Worm (Caenorhabditis elegans) whole organism, L1 larva: ENCODE data around the gene pqn-42.
A peak's percentile ranks its signal among the peaks of the same experiment; 100 is the strongest.

Source experiments
- C04F5.9 ChIP-seq: sonication (generic microtip); optimal IDR thresholded peaks from 2 replicates; lab custom pipeline; 2016; ENCODE audit warnings: missing genetic modification characterization, missing compliant biosample characterization
- C34B4.2 ChIP-seq: sonication (generic microtip); optimal IDR thresholded peaks from 2 replicates; lab custom pipeline; 2017; ENCODE audit warnings: mild to moderate bottlenecking, missing genetic modification characterization, missing compliant biosample characterization
- F16B12.6 ChIP-seq: fragments of 150-350 bp; optimal IDR thresholded peaks from 2 replicates; lab custom pipeline; 2014; ENCODE audit warnings: missing biosample characterization, missing genetic modification characterization
- aha-1 ChIP-seq: fragments of 150-350 bp; optimal IDR thresholded peaks from 2 replicates; lab custom pipeline; 2014; ENCODE audit warnings: missing biosample characterization, missing genetic modification characterization
- alr-1 ChIP-seq: fragments of 200-800 bp; sonication (Bioruptor generic); optimal IDR thresholded peaks from 2 replicates; lab custom pipeline; 2018; ENCODE audit warnings: borderline replicate concordance, mild to moderate bottlenecking, missing genetic modification characterization, missing compliant biosample characterization
- aly-2 ChIP-seq: fragments of 150-350 bp; optimal IDR thresholded peaks from 2 replicates; lab custom pipeline; 2014; ENCODE audit warnings: missing biosample characterization, missing genetic modification characterization
- ama-1 ChIP-seq: fragments of 150-350 bp; optimal IDR thresholded peaks from 2 replicates; lab custom pipeline; 2014
- blmp-1 ChIP-seq: fragments of 150-350 bp; optimal IDR thresholded peaks from 2 replicates; lab custom pipeline; 2014; ENCODE audit warnings: missing biosample characterization, missing genetic modification characterization
- ceh-8 ChIP-seq: fragments of 200-800 bp; sonication (Bioruptor generic); optimal IDR thresholded peaks from 2 replicates; lab custom pipeline; 2018; ENCODE audit warnings: mild to moderate bottlenecking, missing genetic modification characterization, moderate library complexity, missing compliant biosample characterization
- ceh-88 ChIP-seq: fragments of 200-800 bp; sonication (Bioruptor generic); IDR thresholded peaks from 2 replicates; pipeline ENCODE4 v1.3.6; 2022; ENCODE audit warnings: missing genetic modification characterization, missing compliant biosample characterization
- ceh-90 ChIP-seq: sonication (generic microtip); optimal IDR thresholded peaks from 2 replicates; lab custom pipeline; 2016; ENCODE audit warnings: missing genetic modification characterization, missing compliant biosample characterization
- dsc-1 ChIP-seq: sonication (generic microtip); optimal IDR thresholded peaks from 2 replicates; lab custom pipeline; 2016; ENCODE audit warnings: mild to moderate bottlenecking, missing genetic modification characterization, missing compliant biosample characterization
- efl-1 ChIP-seq, 4 experiments: fragments of 150-350 bp; optimal IDR thresholded peaks in 3 of 4; peaks in 1 of 4; 1 replicate in 1 of 4; 2 replicates in 3 of 4; lab custom pipeline; 2014; ENCODE audit warnings: missing biosample characterization in 2 of 4, missing genetic modification characterization in 2 of 4, missing genetic modification reagents in 2 of 4
- efl-3 ChIP-seq: fragments of 200-800 bp; sonication (Bioruptor generic); optimal IDR thresholded peaks from 2 replicates; lab custom pipeline; 2018; ENCODE audit warnings: mild to moderate bottlenecking, missing genetic modification characterization, missing compliant biosample characterization
- egl-13 ChIP-seq: sonication (generic microtip); optimal IDR thresholded peaks from 2 replicates; lab custom pipeline; 2016; ENCODE audit warnings: missing genotype, missing genetic modification reagents, missing genetic modification characterization, missing compliant biosample characterization
- egl-27 ChIP-seq, 2 experiments: fragments of 150-350 bp in 1 of 2; sonication (generic microtip); optimal IDR thresholded peaks; 3 replicates each; lab custom pipeline; 2017 to 2018; ENCODE audit warnings: missing biosample characterization in 2 of 2, missing genetic modification characterization in 2 of 2, missing genetic modification reagents in 2 of 2
- ets-5 ChIP-seq: fragments of 200-800 bp; sonication (Bioruptor generic); IDR thresholded peaks from 2 replicates; pipeline ENCODE4 v1.3.6; 2022; ENCODE audit warnings: missing genetic modification characterization, missing compliant biosample characterization
- fkh-10 ChIP-seq: sonication (generic microtip); optimal IDR thresholded peaks from 2 replicates; lab custom pipeline; 2017; ENCODE audit warnings: missing biosample characterization, missing genetic modification reagents, missing genetic modification characterization
- fkh-4 ChIP-seq: sonication (generic microtip); optimal IDR thresholded peaks from 2 replicates; lab custom pipeline; 2016; ENCODE audit warnings: missing compliant biosample characterization, missing genetic modification characterization, borderline replicate concordance
- fkh-8 ChIP-seq: sonication (generic microtip); optimal IDR thresholded peaks from 2 replicates; lab custom pipeline; 2016; ENCODE audit warnings: mild to moderate bottlenecking, missing genetic modification characterization, missing compliant biosample characterization
- fos-1 ChIP-seq: fragments of 150-350 bp; optimal IDR thresholded peaks from 2 replicates; lab custom pipeline; 2014; ENCODE audit warnings: missing biosample characterization, missing genetic modification characterization
- hlh-4 ChIP-seq: sonication (generic microtip); optimal IDR thresholded peaks from 2 replicates; lab custom pipeline; 2016; ENCODE audit warnings: mild to moderate bottlenecking, missing genetic modification characterization, missing compliant biosample characterization
- hpl-2 ChIP-seq: fragments of 150-350 bp; optimal IDR thresholded peaks from 2 replicates; lab custom pipeline; 2014; ENCODE audit warnings: missing biosample characterization, missing genetic modification reagents, missing genetic modification characterization
- irx-1 ChIP-seq: sonication (generic microtip); optimal IDR thresholded peaks from 2 replicates; lab custom pipeline; 2016; ENCODE audit warnings: missing genetic modification characterization, missing compliant biosample characterization
- isw-1 ChIP-seq: fragments of 200-800 bp; sonication (Bioruptor generic); IDR thresholded peaks from 2 replicates; pipeline ENCODE4 v1.3.6; 2022; ENCODE audit warnings: missing genetic modification characterization, missing compliant biosample characterization
- lin-13 ChIP-seq: fragments of 150-350 bp; optimal IDR thresholded peaks from 2 replicates; lab custom pipeline; 2014; ENCODE audit warnings: missing biosample characterization, missing genetic modification reagents, missing genetic modification characterization
- lin-14 ChIP-seq: fragments of 200-800 bp; sonication (Bioruptor generic); optimal IDR thresholded peaks from 2 replicates; lab custom pipeline; 2018; ENCODE audit warnings: mild to moderate bottlenecking, missing genetic modification characterization, moderate library complexity, missing compliant biosample characterization
- lin-15B ChIP-seq: fragments of 150-350 bp; sonication (generic microtip); optimal IDR thresholded peaks from 3 replicates; lab custom pipeline; 2014; ENCODE audit warnings: missing biosample characterization, missing genetic modification characterization
- lin-39 ChIP-seq: fragments of 150-350 bp; optimal IDR thresholded peaks from 2 replicates; lab custom pipeline; 2014; ENCODE audit warnings: missing biosample characterization, missing genetic modification reagents, missing genetic modification characterization
- lsy-2 ChIP-seq, 2 experiments: fragments of 150-350 bp; optimal IDR thresholded peaks; 2 replicates each; lab custom pipeline; 2014; ENCODE audit warnings: missing biosample characterization in 2 of 2, missing genetic modification characterization in 2 of 2
- mab-9 ChIP-seq: fragments of 200-800 bp; sonication (Bioruptor generic); IDR thresholded peaks from 2 replicates; pipeline ENCODE4 v1.3.6; 2022; ENCODE audit warnings: missing genetic modification reagents, missing genetic modification characterization, missing compliant biosample characterization
- mep-1 ChIP-seq: fragments of 150-350 bp; optimal IDR thresholded peaks from 2 replicates; lab custom pipeline; 2014; ENCODE audit warnings: missing biosample characterization, missing genetic modification characterization
- nhr-11 ChIP-seq: fragments of 150-350 bp; optimal IDR thresholded peaks from 2 replicates; lab custom pipeline; 2014; ENCODE audit warnings: missing biosample characterization, missing genetic modification characterization
- nhr-20 ChIP-seq: sonication (generic microtip); optimal IDR thresholded peaks from 2 replicates; lab custom pipeline; 2016; ENCODE audit warnings: mild to moderate bottlenecking, missing genetic modification characterization, missing compliant biosample characterization
- nhr-237 ChIP-seq: fragments of 150-350 bp; optimal IDR thresholded peaks from 2 replicates; lab custom pipeline; 2014; ENCODE audit warnings: missing biosample characterization, missing genetic modification characterization
- nhr-76 ChIP-seq: sonication (generic microtip); optimal IDR thresholded peaks from 2 replicates; lab custom pipeline; 2017; ENCODE audit warnings: missing biosample characterization, missing genetic modification characterization
- nhr-77 ChIP-seq: fragments of 150-350 bp; optimal IDR thresholded peaks from 2 replicates; lab custom pipeline; 2014; ENCODE audit warnings: missing biosample characterization, missing genetic modification characterization
- nhr-85 ChIP-seq: sonication (generic microtip); peaks from one replicate; lab custom pipeline; 2016; ENCODE audit warnings: missing genetic modification characterization, inconsistent platforms, missing compliant biosample characterization
- nhr-90 ChIP-seq: sonication (generic microtip); optimal IDR thresholded peaks from 2 replicates; lab custom pipeline; 2016; ENCODE audit warnings: mild to moderate bottlenecking, missing genetic modification characterization, missing compliant biosample characterization; ENCODE audit not compliant: poor library complexity
- pax-3 ChIP-seq: fragments of 200-800 bp; sonication (Bioruptor generic); optimal IDR thresholded peaks from 2 replicates; lab custom pipeline; 2018; ENCODE audit warnings: mild to moderate bottlenecking, missing genetic modification characterization, moderate library complexity, missing compliant biosample characterization
- pqm-1 ChIP-seq: sonication (generic microtip); optimal IDR thresholded peaks from 3 replicates; lab custom pipeline; 2017; ENCODE audit warnings: missing biosample characterization, missing genetic modification characterization
- rnt-1 ChIP-seq: sonication (generic microtip); optimal IDR thresholded peaks from 2 replicates; lab custom pipeline; 2016; ENCODE audit warnings: mild to moderate bottlenecking, missing genetic modification characterization, moderate library complexity, missing compliant biosample characterization
- skn-1 ChIP-seq: fragments of 150-350 bp; optimal IDR thresholded peaks from 2 replicates; lab custom pipeline; 2014; ENCODE audit warnings: missing biosample characterization, missing genetic modification characterization
- snpc-4 ChIP-seq: fragments of 150-350 bp; optimal IDR thresholded peaks from 2 replicates; lab custom pipeline; 2014; ENCODE audit warnings: missing biosample characterization, missing genetic modification characterization
- snu-23 ChIP-seq: sonication (generic microtip); optimal IDR thresholded peaks from 2 replicates; lab custom pipeline; 2016; ENCODE audit warnings: missing genetic modification characterization, missing compliant biosample characterization
- sox-4 ChIP-seq: sonication (generic microtip); optimal IDR thresholded peaks from 2 replicates; lab custom pipeline; 2016; ENCODE audit warnings: missing genetic modification characterization, missing compliant biosample characterization
- sptf-1 ChIP-seq: fragments of 150-350 bp; optimal IDR thresholded peaks from 2 replicates; lab custom pipeline; 2014; ENCODE audit warnings: missing biosample characterization, missing genetic modification characterization
- tbx-2 ChIP-seq: sonication (generic microtip); optimal IDR thresholded peaks from 2 replicates; lab custom pipeline; 2016; ENCODE audit warnings: missing genetic modification characterization, missing compliant biosample characterization
- tlp-1 ChIP-seq: fragments of 150-350 bp; optimal IDR thresholded peaks from 2 replicates; lab custom pipeline; 2014; ENCODE audit warnings: missing biosample characterization, missing genetic modification characterization
- unc-98 ChIP-seq: fragments of 200-800 bp; sonication (Bioruptor generic); IDR thresholded peaks from 2 replicates; pipeline ENCODE4 v1.3.6; 2022; ENCODE audit warnings: missing genetic modification characterization, missing compliant biosample characterization
- vab-15 ChIP-seq: sonication (generic microtip); optimal IDR thresholded peaks from 2 replicates; lab custom pipeline; 2017; ENCODE audit warnings: missing genotype, mild to moderate bottlenecking, missing genetic modification characterization, missing compliant biosample characterization
- xbp-1 ChIP-seq: sonication (generic microtip); optimal IDR thresholded peaks from 2 replicates; lab custom pipeline; 2016; ENCODE audit warnings: missing genetic modification characterization, missing compliant biosample characterization

pqn-42 gene

DNA sequence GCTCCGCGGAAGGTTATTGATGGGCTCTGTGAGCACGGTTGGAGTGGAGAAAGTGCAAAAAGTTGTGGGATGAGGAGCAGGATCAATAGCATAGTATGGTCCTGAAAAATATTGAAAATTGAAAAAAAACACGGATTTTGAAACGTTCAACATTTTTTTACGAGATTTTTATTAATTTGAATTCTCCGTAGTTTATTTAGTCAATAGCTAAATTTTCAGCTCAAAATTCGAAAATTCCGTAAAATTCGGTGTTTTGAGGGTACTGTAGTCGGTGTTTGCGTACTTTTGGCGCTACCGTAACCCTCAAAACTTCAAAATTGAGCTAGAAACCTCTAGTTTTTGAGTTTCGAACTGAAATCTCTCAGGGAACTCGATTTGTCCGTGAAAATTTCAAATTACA is at the start of gene pqn-42:
TSS of gene pqn-42 (minus strand) at position 101 of the 400 bp plus-strand sequence.
- no peak for TF ChIP-seq rnt-1 (tag; lab: Kevin White, UChicago)
- TF ChIP-seq, all 84 proteins: peak for 0

DNA sequence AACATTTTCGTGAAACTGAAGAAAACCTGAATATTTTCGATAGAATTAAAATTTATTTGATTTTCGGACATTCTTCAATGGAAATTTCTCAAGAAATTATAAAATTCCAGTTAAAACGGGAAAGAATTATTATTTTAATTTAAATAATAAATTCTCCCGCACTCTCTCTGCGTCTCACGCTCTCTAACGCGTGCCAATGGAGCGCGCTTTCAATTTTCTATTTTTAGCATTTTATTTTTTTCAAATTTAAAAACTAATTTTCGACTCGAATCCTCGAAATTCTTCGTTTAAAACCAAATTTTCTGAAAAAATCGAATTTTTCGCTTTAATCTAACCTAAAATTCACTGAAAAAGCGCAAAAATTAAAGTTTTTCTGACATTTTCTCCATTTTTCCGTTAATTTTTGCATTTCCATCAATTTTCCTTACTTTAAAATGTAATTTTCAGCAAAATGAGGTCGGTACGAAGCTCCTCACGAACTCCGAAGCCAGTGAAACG is 45.7 kb upstream of the pqn-42 start, which contains the start of gene gbas-1:
TSS of gene gbas-1 (plus strand) at position 448 of the 498 bp plus-strand sequence.
- TF ChIP-seq ets-5 (GFP tag; lab: Robert Waterston, UW) (no peak), isw-1 (GFP tag; lab: Robert Waterston, UW) (peak; percentile 52), dsc-1 (no peak), mab-9 (GFP tag; lab: Robert Waterston, UW) (no peak), fos-1 (no peak), ceh-90 (no peak), sptf-1 (no peak), nhr-76 (tag; lab: Kevin White, UChicago) (no peak), fkh-10 (GFP tag; lab: Kevin White, UChicago) (no peak), xbp-1 (tag; lab: Kevin White, UChicago) (peak; percentile 38), hlh-4 (no peak), lin-14 (GFP tag; lab: Kevin White, UChicago) (no peak), ceh-88 (no peak), tlp-1 (no peak), aha-1 (tag; lab: Kevin White, UChicago) (no peak), nhr-237 (tag; lab: Kevin White, UChicago) (no peak), pqm-1 (tag; lab: Kevin White, UChicago) (no peak), ama-1 (lab: Kevin White, UChicago) (no peak), lsy-2 (tag; optimal IDR thresholded peaks at IDR 0.05; lab: Kevin White, UChicago) (peak; percentile 65 to 66), alr-1 (tag; lab: Kevin White, UChicago) (no peak), fkh-4 (tag; lab: Kevin White, UChicago) (no peak), snu-23 (GFP tag; lab: Kevin White, UChicago) (peak; percentile 49), nhr-77 (tag; lab: Kevin White, UChicago) (no peak), egl-13 (tag; lab: Kevin White, UChicago) (no peak), lin-13 (GFP tag; lab: Kevin White, UChicago) (no peak), nhr-20 (no peak), pax-3 (tag; lab: Kevin White, UChicago) (no peak), lin-39 (tag; lab: Kevin White, UChicago) (peak; percentile 40), lin-15B (tag; lab: Kevin White, UChicago) (no peak), sox-4 (tag; lab: Kevin White, UChicago) (no peak), vab-15 (no peak), C34B4.2 (tag; lab: Kevin White, UChicago) (no peak), fkh-8 (no peak), skn-1 (tag; lab: Kevin White, UChicago) (peak; percentile 57), mep-1 (tag; lab: Kevin White, UChicago) (peak; percentile 66), nhr-90 (no peak), irx-1 (tag; lab: Kevin White, UChicago) (no peak), nhr-85 (tag; lab: Kevin White, UChicago) (no peak), nhr-11 (tag; lab: Kevin White, UChicago) (no peak), efl-3 (GFP tag; lab: Kevin White, UChicago) (no peak), egl-27 (tag; optimal IDR thresholded peaks at IDR 0.05; lab: Kevin White, UChicago) (no peak), ceh-8 (GFP tag; lab: Kevin White, UChicago) (no peak), aly-2 (tag; lab: Kevin White, UChicago) (no peak), efl-1 (optimal IDR thresholded peaks at IDR 0.05; lab: Kevin White, UChicago) (peak; percentile 41 to 87), efl-1 (GFP tag; optimal IDR thresholded peaks at IDR 0.05 in 1 of 2; lab: Kevin White, UChicago) (peak; percentile 88 to 98), hpl-2 (GFP tag; lab: Kevin White, UChicago) (no peak), snpc-4 (peak; percentile 4), blmp-1 (tag; lab: Kevin White, UChicago) (peak; percentile 24), F16B12.6 (peak; percentile 10), tbx-2 (tag; lab: Kevin White, UChicago) (peak; percentile 51), unc-98 (no peak), C04F5.9 (tag; lab: Kevin White, UChicago) (peak; percentile 17), rnt-1 (tag; lab: Kevin White, UChicago) (peak; percentile 25)
